Worm (Caenorhabditis elegans): Measurements from ENCODE around the gene Y73B6BL.270.

DNA sequence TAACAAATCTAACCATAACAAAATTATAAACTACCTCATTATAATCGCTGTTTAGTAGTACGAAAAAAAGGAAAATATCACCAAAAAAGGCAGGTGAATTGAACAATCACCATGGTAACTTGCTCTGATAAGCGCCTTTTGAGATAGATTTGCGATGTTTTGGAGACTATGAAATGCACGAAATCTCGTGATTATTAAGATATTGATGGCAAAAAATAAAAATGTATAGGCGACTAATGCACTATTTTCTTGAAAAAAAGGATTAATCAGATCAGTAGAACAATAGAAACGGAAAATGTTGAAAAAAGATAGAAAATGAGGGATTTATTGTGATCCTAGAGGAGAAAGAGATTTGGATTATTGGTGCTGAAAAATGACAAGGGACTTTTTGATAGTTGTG is 23.4 kb downstream of the Y73B6BL.270 start:
- TF ChIP-seq mls-2 (tag; optimal IDR thresholded peaks at IDR 0.05) (no peak), ces-1 (GFP tag; optimal IDR thresholded peaks at IDR 0.05) (no peak), blmp-1 (tag; optimal IDR thresholded peaks at IDR 0.05) (no peak), lsy-2 (tag; optimal IDR thresholded peaks at IDR 0.05) (no peak), unc-62 (GFP tag; optimal IDR thresholded peaks at IDR 0.05) (no peak), flh-1 (GFP tag; optimal IDR thresholded peaks at IDR 0.05) (no peak), tbx-8 (GFP tag; optimal IDR thresholded peaks at IDR 0.05) (no peak), ztf-11 (tag; optimal IDR thresholded peaks at IDR 0.05) (no peak), M03D4.4 (tag; optimal IDR thresholded peaks at IDR 0.05) (no peak), snpc-4 (tag; optimal IDR thresholded peaks at IDR 0.05) (no peak), elt-3 (tag; optimal IDR thresholded peaks at IDR 0.05) (no peak), nhr-12 (tag; optimal IDR thresholded peaks at IDR 0.05) (no peak)
